Fruit fly (Drosophila melanogaster): ENCODE results near the gene CG7194.

The CG7194 gene

dm6 chr3L:8308891-8309352, 5.1 kb upstream of the CG7194 start, which contains the start of gene BI-1 (continued):
- TF ChIP-seq CG8290 (GFP tag; optimal IDR thresholded peaks at IDR 0.05) (peak; percentile 55), CG8290 (tag; optimal IDR thresholded peaks at IDR 0.05) (no peak), Dbx (GFP tag; IDR thresholded peaks at IDR 0.05) (peak; percentile 74; the same call in 2 of the 3 replicates), z (GFP tag; IDR thresholded peaks at IDR 0.05) (no peak), Asciz (GFP tag; optimal IDR thresholded peaks at IDR 0.05) (no peak), dati (GFP tag; IDR thresholded peaks at IDR 0.05) (no peak), Dip2 (GFP tag; IDR thresholded peaks at IDR 0.05) (no peak), CG11093 (GFP tag; IDR thresholded peaks at IDR 0.05) (no peak), CG2199 (GFP tag; IDR thresholded peaks at IDR 0.05) (no peak), CG3407 (GFP tag; optimal IDR thresholded peaks at IDR 0.05) (peak; percentile 9), sens (GFP tag) (peak; percentile 89), CG6254 (GFP tag; optimal IDR thresholded peaks at IDR 0.05) (peak; percentile 3), bsh (GFP tag; optimal IDR thresholded peaks at IDR 0.05) (peak in 1 of 2 experiments; percentile 50), Usf (GFP tag; optimal IDR thresholded peaks at IDR 0.05) (no peak), Neu2 (GFP tag; optimal IDR thresholded peaks at IDR 0.05; ENCODE audit: borderline replicate concordance) (no peak), CG31224 (GFP tag; IDR thresholded peaks at IDR 0.05) (no peak), ato (GFP tag; IDR thresholded peaks at IDR 0.05; ENCODE audit: partially characterized antibody) (no peak), en (GFP tag; optimal IDR thresholded peaks at IDR 0.05) (no peak), wor (GFP tag; IDR thresholded peaks at IDR 0.05) (peak; percentile 18; the same call in 1 of the 2 replicates), Vsx1 (GFP tag; optimal IDR thresholded peaks at IDR 0.05) (no peak), CG6683 (GFP tag; optimal IDR thresholded peaks at IDR 0.05) (peak; percentile 60), CG3065 (GFP tag; optimal IDR thresholded peaks at IDR 0.05) (no peak), CG14965 (GFP tag; optimal IDR thresholded peaks at IDR 0.05; ENCODE audit: borderline replicate concordance) (no peak), CG10543 (GFP tag; optimal IDR thresholded peaks at IDR 0.05) (peak; percentile 78), lov (optimal IDR thresholded peaks at IDR 0.05) (no peak), lov (GFP tag; IDR thresholded peaks at IDR 0.05) (no peak), unpg (GFP tag; optimal IDR thresholded peaks at IDR 0.05) (peak; percentile 56), her (GFP tag; optimal IDR thresholded peaks at IDR 0.05) (peak; percentile 14), gt (GFP tag; IDR thresholded peaks at IDR 0.05) (no peak), fd96Cb (tag; optimal IDR thresholded peaks at IDR 0.05) (peak; percentile 24), nmo (GFP tag; optimal IDR thresholded peaks at IDR 0.05) (peak; percentile 75), CG5180 (GFP tag; optimal IDR thresholded peaks at IDR 0.05) (no peak), CG7556 (GFP tag; optimal IDR thresholded peaks at IDR 0.05) (peak; percentile 74), CG3995 (GFP tag; optimal IDR thresholded peaks at IDR 0.05) (peak; percentile 44), cg (GFP tag; optimal IDR thresholded peaks at IDR 0.05) (no peak), Dref (GFP tag; IDR thresholded peaks at IDR 0.05) (no peak), CG12659 (GFP tag; optimal IDR thresholded peaks at IDR 0.05) (peak; percentile 80), Dip3 (GFP tag; optimal IDR thresholded peaks at IDR 0.05) (peak; percentile 32), CG5245 (GFP tag; optimal IDR thresholded peaks at IDR 0.05) (peak; percentile 35), Taf1 (GFP tag; IDR thresholded peaks at IDR 0.05) (no peak), CG8281 (tag; optimal IDR thresholded peaks at IDR 0.05) (no peak), bab2 (GFP tag; optimal IDR thresholded peaks at IDR 0.05) (peak; percentile 27), CG30020 (tag; optimal IDR thresholded peaks at IDR 0.05) (peak; percentile 63), dan (GFP tag; IDR thresholded peaks at IDR 0.05) (no peak), salm (tag; optimal IDR thresholded peaks at IDR 0.05) (peak; percentile 0), zf30C (GFP tag; optimal IDR thresholded peaks at IDR 0.05) (no peak), psq (GFP tag; optimal IDR thresholded peaks at IDR 0.05) (no peak), gfzf (GFP tag; optimal IDR thresholded peaks at IDR 0.05) (peak; percentile 15), Side (GFP tag; optimal IDR thresholded peaks at IDR 0.05) (no peak), row (GFP tag; IDR thresholded peaks at IDR 0.05) (peak; percentile 94), Bdp1 (GFP tag; optimal IDR thresholded peaks at IDR 0.05) (peak; percentile 32), CG6272 (GFP tag; IDR thresholded peaks at IDR 0.05) (0 out of 2 replicates have a peak, but pooled peaks have one; percentile 16)

All from whole organism, embryonic.